Worm (Caenorhabditis elegans): ENCODE data around the gene srab-9.

ce11 chrV:3133293-3133755, 7.8 kb downstream of the srab-9 start, which contains the start of gene F02C9.2:
- TF ChIP-seq pha-4 (tag; optimal IDR thresholded peaks at IDR 0.05): no peak
- no peak for TF ChIP-seq elt-1 (tag; optimal IDR thresholded peaks at IDR 0.05; ENCODE audit: borderline replicate concordance, insufficient read depth)
- TF ChIP-seq mep-1 (tag; optimal IDR thresholded peaks at IDR 0.05): no peak
- TF ChIP-seq unc-62 (GFP tag; optimal IDR thresholded peaks at IDR 0.05): no peak
- no peak for TF ChIP-seq cnd-1 (tag; optimal IDR thresholded peaks at IDR 0.05)

Data from whole organism, mixed stage, embryonic.